Worm (Caenorhabditis elegans): ENCODE measurements around the gene F40A3.3.

The F40A3.3 gene

ce11 chrV:7854603-7855002 lies 22.6 kb upstream of the F40A3.3 start, which contains the start of the genes C37C3.9 and C37C3.18:
Gene C37C3.9 (minus strand): TSS chrV:7854700.
Gene C37C3.18 (plus strand): TSS chrV:7854993.
- TF ChIP-seq mep-1 (tag; optimal IDR thresholded peaks at IDR 0.05) (peak; percentile 58), lin-32 (GFP tag; optimal IDR thresholded peaks at IDR 0.05) (no peak), bed-3 (GFP tag; optimal IDR thresholded peaks at IDR 0.05) (no peak), snpc-4 (tag; optimal IDR thresholded peaks at IDR 0.05) (no peak), nhr-76 (tag; optimal IDR thresholded peaks at IDR 0.05) (no peak), ztf-11 (tag; optimal IDR thresholded peaks at IDR 0.05) (no peak), nhr-2 (tag; optimal IDR thresholded peaks at IDR 0.05) (no peak), blmp-1 (tag; optimal IDR thresholded peaks at IDR 0.05) (peak; percentile 2), tbx-8 (GFP tag; optimal IDR thresholded peaks at IDR 0.05) (no peak), drap-1 (GFP tag; optimal IDR thresholded peaks at IDR 0.05) (no peak), nhr-237 (tag; optimal IDR thresholded peaks at IDR 0.05) (peak; percentile 49), pha-4 (tag; optimal IDR thresholded peaks at IDR 0.05) (peak; percentile 75), elt-3 (tag; optimal IDR thresholded peaks at IDR 0.05) (no peak), ceh-39 (tag; optimal IDR thresholded peaks at IDR 0.05) (no peak), unc-120 (tag; optimal IDR thresholded peaks at IDR 0.05; ENCODE audit: poor library complexity, severe bottlenecking) (peak; percentile 47), zip-8 (tag; optimal IDR thresholded peaks at IDR 0.05) (no peak), cnd-1 (tag; optimal IDR thresholded peaks at IDR 0.05) (no peak), sptf-1 (tag; optimal IDR thresholded peaks at IDR 0.05) (no peak), M03D4.4 (tag; optimal IDR thresholded peaks at IDR 0.05) (no peak), hlh-1 (tag; optimal IDR thresholded peaks at IDR 0.05) (no peak), sem-2 (GFP tag; optimal IDR thresholded peaks at IDR 0.05) (no peak), ceh-83 (GFP tag; optimal IDR thresholded peaks at IDR 0.05) (no peak), elt-1 (tag; optimal IDR thresholded peaks at IDR 0.05; ENCODE audit: borderline replicate concordance, insufficient read depth) (no peak), lsy-2 (tag; optimal IDR thresholded peaks at IDR 0.05) (peak; percentile 51), ceh-43 (GFP tag; optimal IDR thresholded peaks at IDR 0.05) (no peak), mls-2 (tag; optimal IDR thresholded peaks at IDR 0.05) (no peak), unc-62 (GFP tag; optimal IDR thresholded peaks at IDR 0.05) (peak; percentile 46), nhr-12 (tag; optimal IDR thresholded peaks at IDR 0.05) (no peak), nhr-28 (tag; optimal IDR thresholded peaks at IDR 0.05) (no peak), unc-39 (tag; optimal IDR thresholded peaks at IDR 0.05) (no peak), lin-13 (tag; optimal IDR thresholded peaks at IDR 0.05) (no peak), flh-1 (GFP tag; optimal IDR thresholded peaks at IDR 0.05) (no peak), ces-1 (GFP tag; optimal IDR thresholded peaks at IDR 0.05) (peak; percentile 49), ham-2 (GFP tag; optimal IDR thresholded peaks at IDR 0.05) (peak; percentile 66), mab-5 (tag; optimal IDR thresholded peaks at IDR 0.05) (no peak)

- TF ChIP-seq nhr-2 (tag; optimal IDR thresholded peaks at IDR 0.05) (no peak), ceh-43 (GFP tag; optimal IDR thresholded peaks at IDR 0.05) (no peak), ztf-11 (tag; optimal IDR thresholded peaks at IDR 0.05) (no peak), snpc-4 (tag; optimal IDR thresholded peaks at IDR 0.05) (no peak), elt-1 (tag; optimal IDR thresholded peaks at IDR 0.05; ENCODE audit: borderline replicate concordance, insufficient read depth) (no peak), elt-3 (tag; optimal IDR thresholded peaks at IDR 0.05) (no peak), unc-62 (GFP tag; optimal IDR thresholded peaks at IDR 0.05) (no peak), sem-2 (GFP tag; optimal IDR thresholded peaks at IDR 0.05) (no peak), nhr-28 (tag; optimal IDR thresholded peaks at IDR 0.05) (no peak), lin-32 (GFP tag; optimal IDR thresholded peaks at IDR 0.05) (no peak), ceh-39 (tag; optimal IDR thresholded peaks at IDR 0.05) (no peak), zip-8 (tag; optimal IDR thresholded peaks at IDR 0.05) (no peak), tbx-8 (GFP tag; optimal IDR thresholded peaks at IDR 0.05) (no peak), blmp-1 (tag; optimal IDR thresholded peaks at IDR 0.05) (no peak), nhr-76 (tag; optimal IDR thresholded peaks at IDR 0.05) (no peak)
Measured at ce11 chrV:7855382-7855994, 21.8 kb upstream of the F40A3.3 start, which contains the start of gene C37C3.2. Gene C37C3.2 (plus strand): TSS chrV:7855944.

ce11 chrV:7856641-7857040 lies 20.6 kb upstream of the F40A3.3 start:
- no peak for TF ChIP-seq cnd-1 (tag; optimal IDR thresholded peaks at IDR 0.05)
- TF ChIP-seq flh-1 (GFP tag; optimal IDR thresholded peaks at IDR 0.05), result no peak
- TF ChIP-seq elt-1 (tag; optimal IDR thresholded peaks at IDR 0.05; ENCODE audit: borderline replicate concordance, insufficient read depth), result no peak
- TF ChIP-seq M03D4.4 (tag; optimal IDR thresholded peaks at IDR 0.05), result no peak
- no peak for TF ChIP-seq lin-13 (tag; optimal IDR thresholded peaks at IDR 0.05)
- no peak for TF ChIP-seq ceh-83 (GFP tag; optimal IDR thresholded peaks at IDR 0.05)
- TF ChIP-seq zip-8 (tag; optimal IDR thresholded peaks at IDR 0.05), result no peak
- TF ChIP-seq lsy-2 (tag; optimal IDR thresholded peaks at IDR 0.05), result no peak
- TF ChIP-seq nhr-237 (tag; optimal IDR thresholded peaks at IDR 0.05), result no peak
- no peak for TF ChIP-seq blmp-1 (tag; optimal IDR thresholded peaks at IDR 0.05)

Data from whole organism, mixed stage, embryonic.